Worm (Caenorhabditis elegans) whole organism, L4 larva: ENCODE results near the gene str-182.

Experiments used
- F49E8.2 ChIP-seq: sonication (generic microtip); optimal IDR thresholded peaks from 2 replicates; lab custom pipeline; 2016; ENCODE audit warnings: missing compliant biosample characterization, mild to moderate bottlenecking, missing genetic modification characterization, borderline replicate concordance
- Y5F2A.4 ChIP-seq: fragments of 200-800 bp; sonication (Bioruptor generic); optimal IDR thresholded peaks from 2 replicates; lab custom pipeline; 2018; ENCODE audit warnings: mild to moderate bottlenecking, missing genetic modification characterization, missing compliant biosample characterization
- ama-1 ChIP-seq: fragments of 150-350 bp; optimal IDR thresholded peaks from 2 replicates; lab custom pipeline; 2014; ENCODE audit warnings: inconsistent platforms, mixed read lengths
- ceh-44 ChIP-seq: fragments of 200-800 bp; sonication (Bioruptor generic); IDR thresholded peaks from 2 replicates; pipeline ENCODE4 v1.3.6; 2022; ENCODE audit warnings: missing genetic modification reagents, missing genetic modification characterization, missing compliant biosample characterization
- lin-15B ChIP-seq: fragments of 150-350 bp; sonication (generic microtip); optimal IDR thresholded peaks from 3 replicates; lab custom pipeline; 2014; ENCODE audit warnings: missing biosample characterization, missing genetic modification characterization
- lir-3 ChIP-seq: sonication (generic microtip); optimal IDR thresholded peaks from 2 replicates; lab custom pipeline; 2016; ENCODE audit warnings: mild to moderate bottlenecking, missing genetic modification characterization, missing compliant biosample characterization
- mdt-29 ChIP-seq: fragments of 200-800 bp; sonication (Bioruptor generic); IDR thresholded peaks from 2 replicates; pipeline ENCODE4 v1.3.6; 2022; ENCODE audit warnings: missing genetic modification reagents, missing genetic modification characterization, missing compliant biosample characterization
- nhr-10 ChIP-seq: fragments of 150-350 bp; optimal IDR thresholded peaks from 2 replicates; lab custom pipeline; 2014; ENCODE audit warnings: missing biosample characterization, missing genetic modification characterization
- nhr-237 ChIP-seq: sonication (generic microtip); optimal IDR thresholded peaks from 2 replicates; lab custom pipeline; 2017; ENCODE audit warnings: missing biosample characterization, missing genetic modification characterization
- nhr-6 ChIP-seq: fragments of 150-350 bp; optimal IDR thresholded peaks from 2 replicates; lab custom pipeline; 2014; ENCODE audit warnings: missing biosample characterization, missing genetic modification characterization
- unc-39 ChIP-seq: sonication (generic microtip); optimal IDR thresholded peaks from 2 replicates; lab custom pipeline; 2017; ENCODE audit warnings: missing biosample characterization, missing genetic modification characterization

DNA sequence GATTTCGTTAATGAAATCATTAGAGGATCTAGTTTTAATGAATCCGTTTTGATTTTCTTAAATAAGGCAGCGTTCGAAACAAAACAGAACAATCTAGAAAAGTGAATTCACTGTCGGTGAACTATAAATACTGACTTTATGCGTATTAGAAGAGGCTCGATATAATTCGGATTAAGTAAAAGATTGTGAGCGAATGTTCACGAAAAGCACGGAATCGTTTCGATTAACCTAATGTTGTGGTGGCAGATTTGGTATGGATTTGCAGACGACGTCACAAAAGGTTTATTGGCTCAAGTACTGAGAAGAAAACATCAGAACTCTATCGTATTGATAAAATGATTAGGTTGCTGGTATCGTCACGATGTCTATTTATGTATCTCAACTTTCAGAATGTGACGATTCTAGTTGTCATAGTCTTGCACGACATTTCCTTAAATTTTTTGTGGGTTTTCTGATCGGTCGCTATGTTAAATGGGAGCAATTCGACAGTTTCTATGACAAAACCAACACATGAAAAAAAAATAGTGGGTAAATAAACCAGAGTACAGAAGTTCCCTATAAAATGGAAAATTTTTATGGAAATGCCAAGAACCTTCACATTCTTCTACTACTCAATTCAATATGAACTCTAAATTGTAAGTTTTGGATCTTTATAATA lies 3.9 kb downstream of the str-182 start, which contains the start of the genes pyt-1 and fipr-7:
- TF ChIP-seq mdt-29 (no peak), nhr-237 (tag; lab: Kevin White, UChicago) (no peak), Y5F2A.4 (no peak), F49E8.2 (no peak), ama-1 (lab: Kevin White, UChicago) (no peak), lin-15B (tag; lab: Kevin White, UChicago) (no peak), unc-39 (tag; lab: Kevin White, UChicago) (no peak), nhr-6 (tag; lab: Kevin White, UChicago) (no peak), ceh-44 (GFP tag; lab: Robert Waterston, UW) (no peak), lir-3 (tag; lab: Kevin White, UChicago) (no peak), nhr-10 (tag; lab: Kevin White, UChicago) (no peak)
